Worm (Caenorhabditis elegans): ENCODE measurements around the gene cht-4.

Gene cht-4

ce11 chrIII:1665373-1665772 lies 8.1 kb upstream of the cht-4 start:
- TF ChIP-seq pag-3 (tag; optimal IDR thresholded peaks at IDR 0.05; ENCODE audit: borderline replicate concordance, insufficient read depth): no peak
- no peak for TF ChIP-seq lin-13 (GFP tag; optimal IDR thresholded peaks at IDR 0.05)
- TF ChIP-seq hlh-17 (GFP tag; optimal IDR thresholded peaks at IDR 0.05; ENCODE audit: borderline replicate concordance): no peak
- TF ChIP-seq swsn-7 (tag; optimal IDR thresholded peaks at IDR 0.05): no peak
- TF ChIP-seq unc-30 (tag; optimal IDR thresholded peaks at IDR 0.05): no peak
- TF ChIP-seq dpl-1 (GFP tag; optimal IDR thresholded peaks at IDR 0.05): no peak
- TF ChIP-seq nhr-77 (tag; optimal IDR thresholded peaks at IDR 0.05): no peak
- no peak for TF ChIP-seq efl-1 (optimal IDR thresholded peaks at IDR 0.05)
- TF ChIP-seq efl-1 (GFP tag; optimal IDR thresholded peaks at IDR 0.05 in 1 of 2): no peak
- TF ChIP-seq grh-1 (GFP tag; IDR thresholded peaks at IDR 0.05): no peak
- TF ChIP-seq hlh-4 (tag; optimal IDR thresholded peaks at IDR 0.05): no peak
- TF ChIP-seq mef-2 (tag; optimal IDR thresholded peaks at IDR 0.05): no peak
- TF ChIP-seq nhr-84 (tag; optimal IDR thresholded peaks at IDR 0.05): no peak
- TF ChIP-seq nhr-90 (tag; optimal IDR thresholded peaks at IDR 0.05; ENCODE audit: poor library complexity): no peak
- no peak for TF ChIP-seq ama-1 (optimal IDR thresholded peaks at IDR 0.05)
- no peak for TF ChIP-seq C04F5.9 (tag; optimal IDR thresholded peaks at IDR 0.05)
- TF ChIP-seq irx-1 (tag; optimal IDR thresholded peaks at IDR 0.05): no peak
- TF ChIP-seq nhr-76 (tag; optimal IDR thresholded peaks at IDR 0.05): no peak
- no peak for TF ChIP-seq tlp-1 (tag; optimal IDR thresholded peaks at IDR 0.05)

- no peak for TF ChIP-seq nhr-85 (tag)
- no peak for TF ChIP-seq mef-2 (tag; optimal IDR thresholded peaks at IDR 0.05)
- TF ChIP-seq ceh-88 (GFP tag; IDR thresholded peaks at IDR 0.05): no peak
- no peak for TF ChIP-seq ceh-90 (tag; optimal IDR thresholded peaks at IDR 0.05)
- TF ChIP-seq mdl-1 (tag; optimal IDR thresholded peaks at IDR 0.05): no peak
- TF ChIP-seq hlh-4 (tag; optimal IDR thresholded peaks at IDR 0.05): no peak
- no peak for TF ChIP-seq snpc-4 (tag; optimal IDR thresholded peaks at IDR 0.05)
- no peak for TF ChIP-seq nhr-11 (tag; optimal IDR thresholded peaks at IDR 0.05)
- TF ChIP-seq isw-1 (GFP tag; IDR thresholded peaks at IDR 0.05): no peak
- no peak for TF ChIP-seq tlp-1 (tag; optimal IDR thresholded peaks at IDR 0.05)
- no peak for TF ChIP-seq elt-3 (tag; optimal IDR thresholded peaks at IDR 0.05)
- TF ChIP-seq unc-62 (GFP tag; optimal IDR thresholded peaks at IDR 0.05): no peak
- TF ChIP-seq unc-30 (tag; optimal IDR thresholded peaks at IDR 0.05): no peak
Observed at ce11 chrIII:1664761-1665266, 7.5 kb upstream of the cht-4 start, which contains the start of gene Y22D7AL.16. Gene Y22D7AL.16 (minus strand): TSS chrIII:1665216.

ce11 chrIII:1663056-1663455 lies 5.8 kb upstream of the cht-4 start:
- TF ChIP-seq nhr-85 (tag): no peak
- no peak for TF ChIP-seq snpc-4 (tag; optimal IDR thresholded peaks at IDR 0.05)

ce11 chrIII:1662405-1662804 lies 5.1 kb upstream of the cht-4 start:
- TF ChIP-seq ces-1 (GFP tag; optimal IDR thresholded peaks at IDR 0.05) (no peak), dpl-1 (GFP tag; optimal IDR thresholded peaks at IDR 0.05) (no peak), nhr-85 (tag) (peak; percentile 15)

ce11 chrIII:1661031-1661430 lies 3.8 kb upstream of the cht-4 start:
- TF ChIP-seq alr-1 (tag; optimal IDR thresholded peaks at IDR 0.05; ENCODE audit: borderline replicate concordance) (no peak), efl-1 (optimal IDR thresholded peaks at IDR 0.05) (no peak), efl-1 (GFP tag; optimal IDR thresholded peaks at IDR 0.05 in 1 of 2) (peak in 1 of 2 experiments; percentile 20), elt-2 (tag; optimal IDR thresholded peaks at IDR 0.05) (peak; percentile 28), nhr-71 (tag; optimal IDR thresholded peaks at IDR 0.05) (no peak), zag-1 (tag; optimal IDR thresholded peaks at IDR 0.05) (no peak)

ce11 chrIII:1659763-1660162 lies 2.5 kb upstream of the cht-4 start, which contains the start of gene Y22D7AL.15:
Gene Y22D7AL.15 (minus strand): TSS chrIII:1659863.
- TF ChIP-seq ztf-4 (tag; optimal IDR thresholded peaks at IDR 0.05) (no peak), ceh-90 (tag; optimal IDR thresholded peaks at IDR 0.05) (no peak), efl-1 (optimal IDR thresholded peaks at IDR 0.05) (no peak), efl-1 (GFP tag; optimal IDR thresholded peaks at IDR 0.05 in 1 of 2) (no peak), lin-39 (tag; optimal IDR thresholded peaks at IDR 0.05) (no peak), nhr-12 (tag; optimal IDR thresholded peaks at IDR 0.05) (no peak), mab-9 (GFP tag; IDR thresholded peaks at IDR 0.05) (no peak), mef-2 (tag; optimal IDR thresholded peaks at IDR 0.05) (no peak), rnt-1 (tag; optimal IDR thresholded peaks at IDR 0.05) (no peak), F16B12.6 (tag; optimal IDR thresholded peaks at IDR 0.05) (no peak), nhr-11 (tag; optimal IDR thresholded peaks at IDR 0.05) (no peak), aha-1 (tag; optimal IDR thresholded peaks at IDR 0.05) (no peak), fkh-10 (GFP tag; optimal IDR thresholded peaks at IDR 0.05) (no peak), nhr-71 (tag; optimal IDR thresholded peaks at IDR 0.05) (no peak)
